Fruit fly (Drosophila melanogaster) S2 (cell line): Measurements from ENCODE around the gene ERR.

ENCODE experiments used
- CG8478 ChIP-seq: fragments of >200 bp; optimal IDR thresholded peaks from 2 replicates; lab custom pipeline; 2018
- CTCF ChIP-seq, 2 experiments: fragments of >200 bp; optimal IDR thresholded peaks; 2 replicates each; lab custom pipeline; 2018

- TF ChIP-seq CG8478 (lab: Kevin White, UChicago) (no peak), CTCF (optimal IDR thresholded peaks at IDR 0.05; lab: Kevin White, UChicago) (no peak)
Observed at dm6 chr3L:8159724-8160422, 26.6 kb downstream of the ERR start, which contains the start of gene CG43886.
